Fruit fly (Drosophila melanogaster): Measurements from ENCODE around the gene PPYR1.

DNA sequence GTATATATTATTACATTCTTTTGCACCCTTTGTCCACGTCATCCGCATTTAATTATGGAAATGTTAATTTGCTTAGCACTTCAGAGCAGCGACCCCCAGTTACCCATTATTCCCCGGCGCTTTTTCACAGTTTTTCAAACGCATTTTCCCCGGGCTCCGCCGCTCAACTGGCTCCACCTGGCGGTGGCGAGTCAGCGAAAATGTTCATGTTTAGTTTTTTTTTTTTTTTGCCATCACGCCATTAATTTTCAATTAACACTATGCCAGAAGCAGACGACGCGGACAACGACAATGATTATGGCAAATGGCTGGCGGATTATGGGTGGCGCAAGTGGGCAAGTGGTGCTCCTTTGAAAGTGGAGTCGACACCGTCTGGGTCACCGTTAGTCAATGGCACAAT, 41.1 kb downstream of the PPYR1 start:
- no peak for TF ChIP-seq CG8301 (tag; optimal IDR thresholded peaks at IDR 0.05)
- TF ChIP-seq CG12605 (GFP tag; IDR thresholded peaks at IDR 0.05): no peak
- TF ChIP-seq CG15710 (tag; optimal IDR thresholded peaks at IDR 0.05): no peak
- no peak for TF ChIP-seq CG10348 (GFP tag; IDR thresholded peaks at IDR 0.05)
- no peak for TF ChIP-seq EcR (GFP tag; optimal IDR thresholded peaks at IDR 0.05)
- no peak for TF ChIP-seq Pif1A (GFP tag; optimal IDR thresholded peaks at IDR 0.05)
- no peak for TF ChIP-seq Snoo (tag; optimal IDR thresholded peaks at IDR 0.05)
- no peak for TF ChIP-seq CG34367 (tag; optimal IDR thresholded peaks at IDR 0.05)
- TF ChIP-seq CG32121 (GFP tag; IDR thresholded peaks at IDR 0.05): no peak

All from whole organism, pupa.